Worm (Caenorhabditis elegans): ENCODE measurements around the gene ttr-17.

DNA sequence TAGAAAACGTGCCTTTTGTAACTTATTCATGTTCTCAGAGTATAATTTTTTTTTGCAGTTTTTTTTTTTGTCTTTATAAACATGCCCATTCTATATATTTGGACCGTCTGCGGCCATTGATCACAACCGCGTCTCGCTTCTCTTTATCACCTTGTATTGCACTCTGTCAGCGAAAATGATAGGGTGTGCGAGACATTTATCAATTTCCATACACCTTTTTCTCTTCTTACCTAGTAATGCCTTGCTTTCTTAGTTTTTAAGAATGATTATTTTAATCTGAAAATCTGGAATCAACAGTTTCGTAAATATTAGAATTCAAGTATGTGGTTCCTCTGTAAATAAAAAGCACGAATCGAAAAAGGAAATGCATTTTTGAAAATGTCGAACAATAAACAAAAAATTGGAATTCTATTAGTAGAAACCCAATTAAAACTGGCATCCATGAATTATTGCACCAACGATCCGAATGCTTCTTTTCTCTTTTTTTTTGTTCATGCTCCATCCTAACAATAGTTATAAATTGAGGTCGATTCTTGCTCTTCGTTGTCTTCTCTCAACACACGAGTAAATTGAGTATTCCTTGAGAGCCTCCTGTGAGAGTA lies 29.6 kb downstream of the ttr-17 start:
- TF ChIP-seq nhr-11 (tag; optimal IDR thresholded peaks at IDR 0.05) (no peak), elt-2 (tag; optimal IDR thresholded peaks at IDR 0.05) (peak; percentile 12), nhr-85 (tag) (no peak), nhr-28 (tag; optimal IDR thresholded peaks at IDR 0.05) (no peak), nhr-84 (tag; optimal IDR thresholded peaks at IDR 0.05) (no peak), ceh-82 (tag; optimal IDR thresholded peaks at IDR 0.05) (no peak), aha-1 (tag; optimal IDR thresholded peaks at IDR 0.05) (no peak), fkh-10 (GFP tag; optimal IDR thresholded peaks at IDR 0.05) (no peak), ztf-11 (tag; optimal IDR thresholded peaks at IDR 0.05) (no peak), Y116A8C.19 (tag; optimal IDR thresholded peaks at IDR 0.05; ENCODE audit: borderline replicate concordance) (no peak), snpc-4 (tag; optimal IDR thresholded peaks at IDR 0.05) (no peak), lsy-2 (tag; optimal IDR thresholded peaks at IDR 0.05) (no peak), nhr-76 (tag; optimal IDR thresholded peaks at IDR 0.05) (no peak), C16A3.4 (tag; optimal IDR thresholded peaks at IDR 0.05) (no peak)

Measured in whole organism, L1 larva.